Fruit fly (Drosophila melanogaster): ENCODE results near the gene Mst98Cb.

- TF ChIP-seq CG8478 (optimal IDR thresholded peaks at IDR 0.05): no peak
- TF ChIP-seq CTCF (optimal IDR thresholded peaks at IDR 0.05): no peak
Measured at dm6 chr3R:28323718-28324350, 31.2 kb downstream of the Mst98Cb start.
